Worm (Caenorhabditis elegans): ENCODE data around the gene F40F8.11.
A peak's percentile ranks its signal among the peaks of the same experiment; 100 is the strongest.

The F40F8.11 gene

ce11 chrII:11125059-11125594, 7.3 kb downstream of the F40F8.11 start:
- no peak for TF ChIP-seq snpc-3.4 (tag; optimal IDR thresholded peaks at IDR 0.05)
- TF ChIP-seq egl-18 (GFP tag; IDR thresholded peaks at IDR 0.05) = no peak
- TF ChIP-seq unc-62 (GFP tag; optimal IDR thresholded peaks at IDR 0.05) = no peak
- no peak for TF ChIP-seq bed-1 (GFP tag; IDR thresholded peaks at IDR 0.05)
- no peak for TF ChIP-seq tbx-9 (tag; optimal IDR thresholded peaks at IDR 0.05; ENCODE audit: borderline replicate concordance)
- TF ChIP-seq nfya-2 (GFP tag; IDR thresholded peaks at IDR 0.05) = no peak
- no peak for TF ChIP-seq F52B5.7 (tag; optimal IDR thresholded peaks at IDR 0.05)
- TF ChIP-seq madf-8 (GFP tag; conservative IDR thresholded peaks at IDR 0.05) = no peak
- TF ChIP-seq atf-7 (tag; optimal IDR thresholded peaks at IDR 0.05) = peak; percentile 21
- peak; percentile 38 for TF ChIP-seq rcor-1 (GFP tag; IDR thresholded peaks at IDR 0.05)
- no peak for TF ChIP-seq ama-1 (optimal IDR thresholded peaks at IDR 0.05)
- TF ChIP-seq ama-1 (GFP tag; optimal IDR thresholded peaks at IDR 0.05) = no peak
- TF ChIP-seq B0336.3 (GFP tag; IDR thresholded peaks at IDR 0.05) = peak; percentile 79
- no peak for TF ChIP-seq ceh-100 (GFP tag; IDR thresholded peaks at IDR 0.05)
- TF ChIP-seq lag-1 (GFP tag; IDR thresholded peaks at IDR 0.05) = no peak
- no peak for TF ChIP-seq F37B4.10 (GFP tag; IDR thresholded peaks at IDR 0.05)
- TF ChIP-seq lsy-27 (tag; optimal IDR thresholded peaks at IDR 0.05; ENCODE audit: borderline replicate concordance, insufficient read depth) = no peak
- no peak for TF ChIP-seq pha-4 (tag; optimal IDR thresholded peaks at IDR 0.05)
- TF ChIP-seq hmg-20 (GFP tag; IDR thresholded peaks at IDR 0.05) = no peak
- no peak for TF ChIP-seq attf-5 (GFP tag; optimal IDR thresholded peaks at IDR 0.05)
- TF ChIP-seq lir-1 (GFP tag; conservative IDR thresholded peaks at IDR 0.05) = no peak
- no peak for TF ChIP-seq F23B12.7 (tag; optimal IDR thresholded peaks at IDR 0.05; ENCODE audit: insufficient read depth)
- TF ChIP-seq dox-1 (GFP tag; IDR thresholded peaks at IDR 0.05) = no peak
- peak; percentile 25 for TF ChIP-seq athp-1 (tag; optimal IDR thresholded peaks at IDR 0.05)
- TF ChIP-seq ceh-27 (GFP tag; optimal IDR thresholded peaks at IDR 0.05) = no peak
- no peak for TF ChIP-seq aptf-2 (GFP tag; conservative IDR thresholded peaks at IDR 0.05)
- TF ChIP-seq F33H1.4 (GFP tag; IDR thresholded peaks at IDR 0.05) = peak; percentile 36; the same call in 1 of the 2 replicates
- TF ChIP-seq dpl-1 (GFP tag; optimal IDR thresholded peaks at IDR 0.05) = no peak
- TF ChIP-seq hlh-26 (GFP tag; conservative IDR thresholded peaks at IDR 0.05) = 0 out of 2 replicates have a peak, but pooled peaks have one; percentile 19
- no peak for TF ChIP-seq F55B11.4 (tag; optimal IDR thresholded peaks at IDR 0.05; ENCODE audit: borderline replicate concordance, insufficient read depth)
- TF ChIP-seq ztf-28 (GFP tag; IDR thresholded peaks at IDR 0.05) = no peak
- 0 out of 2 replicates have a peak, but pooled peaks have one; percentile 20 for TF ChIP-seq pbrm-1 (GFP tag; IDR thresholded peaks at IDR 0.05)
- no peak for TF ChIP-seq chd-7 (tag; optimal IDR thresholded peaks at IDR 0.05)
- TF ChIP-seq lin-40 (tag; optimal IDR thresholded peaks at IDR 0.05) = no peak
- no peak for TF ChIP-seq aptf-3 (GFP tag; IDR thresholded peaks at IDR 0.05)
- no peak for TF ChIP-seq T07F8.4 (tag; optimal IDR thresholded peaks at IDR 0.05)
- TF ChIP-seq let-526 (GFP tag; IDR thresholded peaks at IDR 0.05) = no peak
- peak; percentile 50 for TF ChIP-seq die-1 (tag; optimal IDR thresholded peaks at IDR 0.05)
- TF ChIP-seq hsf-1 (GFP tag; IDR thresholded peaks at IDR 0.05) = peak; percentile 20; the same call in 1 of the 2 replicates
- TF ChIP-seq madf-10 (tag; optimal IDR thresholded peaks at IDR 0.05) = no peak
- no peak for TF ChIP-seq fkh-3 (tag; optimal IDR thresholded peaks at IDR 0.05)
- no peak for TF ChIP-seq lin-35 (GFP tag; optimal IDR thresholded peaks at IDR 0.05)
- TF ChIP-seq Y53F4B.3 (GFP tag; IDR thresholded peaks at IDR 0.05) = no peak
- TF ChIP-seq ztf-18 (tag; optimal IDR thresholded peaks at IDR 0.05) = no peak
- TF ChIP-seq mes-4 (tag; optimal IDR thresholded peaks at IDR 0.05) = no peak
- TF ChIP-seq efl-1 (GFP tag; optimal IDR thresholded peaks at IDR 0.05) = no peak
- no peak for TF ChIP-seq Y79H2A.3 (GFP tag; conservative IDR thresholded peaks at IDR 0.05)
- TF ChIP-seq ceh-91 (GFP tag; IDR thresholded peaks at IDR 0.05) = no peak
- TF ChIP-seq F22D6.2 (tag; optimal IDR thresholded peaks at IDR 0.05) = no peak

Measured in whole organism, young adult.